Worm (Caenorhabditis elegans) whole organism, L4 larva: Measurements from ENCODE around the gene abhd-5.2.

Experiments
- F37D6.2 ChIP-seq: sonication (generic microtip); optimal IDR thresholded peaks from 2 replicates; lab custom pipeline; 2016; ENCODE audit warnings: mild to moderate bottlenecking, missing genetic modification characterization, missing compliant biosample characterization
- F49E8.2 ChIP-seq: sonication (generic microtip); optimal IDR thresholded peaks from 2 replicates; lab custom pipeline; 2016; ENCODE audit warnings: missing compliant biosample characterization, mild to moderate bottlenecking, missing genetic modification characterization, borderline replicate concordance
- Y105C5A.15 ChIP-seq: fragments of 200-800 bp; sonication (Bioruptor generic); IDR thresholded peaks from 2 replicates; pipeline ENCODE4 v1.3.6; 2022; ENCODE audit warnings: missing genetic modification characterization, missing compliant biosample characterization
- ZK546.5 ChIP-seq, 2 experiments: sonication (generic microtip); optimal IDR thresholded peaks; 2 replicates each; lab custom pipeline; 2017; ENCODE audit warnings: missing biosample characterization in 2 of 2, missing genetic modification characterization in 2 of 2
- aha-1 ChIP-seq: fragments of 150-350 bp; peaks from one replicate; lab custom pipeline; 2014; ENCODE audit warnings: missing biosample characterization, missing genetic modification characterization
- ceh-20 ChIP-seq: fragments of 200-800 bp; sonication (Bioruptor generic); IDR thresholded peaks from 2 replicates; pipeline ENCODE4 v1.3.6; 2022; ENCODE audit warnings: missing genetic modification reagents, missing genetic modification characterization, missing compliant biosample characterization
- ceh-44 ChIP-seq: fragments of 200-800 bp; sonication (Bioruptor generic); IDR thresholded peaks from 2 replicates; pipeline ENCODE4 v1.3.6; 2022; ENCODE audit warnings: missing genetic modification reagents, missing genetic modification characterization, missing compliant biosample characterization
- ceh-62 ChIP-seq: sonication (generic microtip); optimal IDR thresholded peaks from 2 replicates; lab custom pipeline; 2017; ENCODE audit warnings: missing biosample characterization, missing genetic modification characterization
- ceh-82 ChIP-seq: sonication (generic microtip); optimal IDR thresholded peaks from 2 replicates; lab custom pipeline; 2017; ENCODE audit warnings: missing biosample characterization, missing genetic modification characterization
- ces-1 ChIP-seq: fragments of 150-350 bp; sonication (generic microtip); optimal IDR thresholded peaks from 4 replicates; lab custom pipeline; 2014; ENCODE audit warnings: missing biosample characterization, missing genetic modification reagents, missing genetic modification characterization
- daf-12 ChIP-seq: fragments of 150-350 bp; optimal IDR thresholded peaks from 2 replicates; lab custom pipeline; 2014; ENCODE audit warnings: missing biosample characterization, missing genetic modification reagents, missing genetic modification characterization
- daf-16 ChIP-seq, 3 experiments: sonication (generic microtip); optimal IDR thresholded peaks; 2 replicates each; lab custom pipeline; 2016 to 2017; ENCODE audit warnings: missing genetic modification characterization in 3 of 3, missing genetic modification reagents in 3 of 3, mild to moderate bottlenecking in 2 of 3, missing compliant biosample characterization in 2 of 3, missing biosample characterization in 1 of 3, moderate library complexity in 1 of 3
- dmd-6 ChIP-seq: fragments of 200-800 bp; sonication (Bioruptor generic); IDR thresholded peaks from 2 replicates; pipeline ENCODE4 v1.3.6; 2022; ENCODE audit warnings: missing genetic modification reagents, missing genetic modification characterization, missing compliant biosample characterization
- dmd-9 ChIP-seq: fragments of 200-800 bp; sonication (Bioruptor generic); IDR thresholded peaks from 2 replicates; pipeline ENCODE4 v1.3.6; 2022; ENCODE audit warnings: missing genetic modification reagents, missing genetic modification characterization, missing compliant biosample characterization
- dve-1 ChIP-seq: sonication (generic microtip); optimal IDR thresholded peaks from 2 replicates; lab custom pipeline; 2017; ENCODE audit warnings: antibody characterized with exemption, mild to moderate bottlenecking, missing genetic modification characterization, missing compliant biosample characterization; ENCODE audit not compliant: insufficient read depth
- egl-27 ChIP-seq: sonication (generic microtip); optimal IDR thresholded peaks from 3 replicates; lab custom pipeline; 2017; ENCODE audit warnings: missing biosample characterization, missing genetic modification reagents, missing genetic modification characterization
- egl-43 ChIP-seq: fragments of 200-800 bp; sonication (Bioruptor generic); IDR thresholded peaks from 2 replicates; pipeline ENCODE4 v1.3.6; 2022; ENCODE audit warnings: missing genetic modification reagents, missing genetic modification characterization, missing compliant biosample characterization
- fkh-10 ChIP-seq: fragments of 150-350 bp; optimal IDR thresholded peaks from 2 replicates; lab custom pipeline; 2014; ENCODE audit warnings: missing biosample characterization, missing genetic modification reagents, missing genetic modification characterization
- gei-8 ChIP-seq: fragments of 200-800 bp; sonication (Bioruptor generic); optimal IDR thresholded peaks from 2 replicates; lab custom pipeline; 2018; ENCODE audit warnings: mild to moderate bottlenecking, missing genetic modification characterization, missing compliant biosample characterization
- hif-1 ChIP-seq, 2 experiments: sonication (generic microtip); optimal IDR thresholded peaks; 2 replicates each; lab custom pipeline; 2016 to 2017; ENCODE audit warnings: missing compliant biosample characterization in 2 of 2, missing genetic modification characterization in 2 of 2, missing genetic modification reagents in 2 of 2, missing genotype in 2 of 2, mild to moderate bottlenecking in 1 of 2
- hlh-30 ChIP-seq: sonication (generic microtip); optimal IDR thresholded peaks from 2 replicates; lab custom pipeline; 2017; ENCODE audit warnings: antibody characterized with exemption, mild to moderate bottlenecking, missing genetic modification characterization, missing compliant biosample characterization; ENCODE audit not compliant: insufficient read depth
- lim-7 ChIP-seq: fragments of 200-800 bp; sonication (Bioruptor generic); IDR thresholded peaks from 2 replicates; pipeline ENCODE4 v1.3.6; 2022; ENCODE audit warnings: missing genetic modification characterization, missing compliant biosample characterization
- lin-13 ChIP-seq: fragments of 150-350 bp; optimal IDR thresholded peaks from 2 replicates; lab custom pipeline; 2014; ENCODE audit warnings: missing biosample characterization, missing genetic modification reagents, missing genetic modification characterization
- lin-15B ChIP-seq: fragments of 150-350 bp; sonication (generic microtip); optimal IDR thresholded peaks from 3 replicates; lab custom pipeline; 2014; ENCODE audit warnings: missing biosample characterization, missing genetic modification characterization
- lin-29 ChIP-seq: fragments of 200-800 bp; sonication (Bioruptor generic); IDR thresholded peaks from 2 replicates; pipeline ENCODE4 v1.3.6; 2022; ENCODE audit warnings: missing genetic modification reagents, missing genetic modification characterization, missing compliant biosample characterization
- lsy-2 ChIP-seq, 2 experiments: fragments of 150-350 bp in 1 of 2; sonication (generic microtip) in 1 of 2; optimal IDR thresholded peaks; 2 replicates each; lab custom pipeline; 2014 to 2017; ENCODE audit warnings: missing biosample characterization in 2 of 2, missing genetic modification characterization in 2 of 2
- mdl-1 ChIP-seq, 2 experiments: fragments of 150-350 bp in 1 of 2; sonication (generic microtip) in 1 of 2; optimal IDR thresholded peaks; 2 replicates each; lab custom pipeline; 2014 to 2017; ENCODE audit warnings: missing biosample characterization in 2 of 2, missing genetic modification characterization in 2 of 2
- mes-2 ChIP-seq: sonication (generic microtip); optimal IDR thresholded peaks from 2 replicates; lab custom pipeline; 2016; ENCODE audit warnings: missing genotype, mild to moderate bottlenecking, missing genetic modification characterization, missing compliant biosample characterization; ENCODE audit not compliant: poor library complexity, severe bottlenecking
- mxl-3 ChIP-seq: fragments of 200-800 bp; sonication (Bioruptor generic); optimal IDR thresholded peaks from 2 replicates; lab custom pipeline; 2018; ENCODE audit warnings: mild to moderate bottlenecking, missing genetic modification characterization, missing compliant biosample characterization
- nhr-11 ChIP-seq: fragments of 150-350 bp; optimal IDR thresholded peaks from 2 replicates; lab custom pipeline; 2014; ENCODE audit warnings: missing biosample characterization, missing genetic modification characterization
- nhr-28 ChIP-seq: fragments of 150-350 bp; optimal IDR thresholded peaks from 2 replicates; lab custom pipeline; 2014; ENCODE audit warnings: missing biosample characterization, missing genetic modification characterization
- nhr-42 ChIP-seq: fragments of 200-800 bp; sonication (Bioruptor generic); IDR thresholded peaks from 2 replicates; pipeline ENCODE4 v1.3.6; 2022; ENCODE audit warnings: missing genetic modification characterization, missing compliant biosample characterization
- pqm-1 ChIP-seq: sonication (generic microtip); optimal IDR thresholded peaks from 2 replicates; lab custom pipeline; 2017; ENCODE audit warnings: missing biosample characterization, missing genetic modification characterization
- rbr-2 ChIP-seq: sonication (generic microtip); optimal IDR thresholded peaks from 2 replicates; lab custom pipeline; 2016; ENCODE audit warnings: missing genotype, missing genetic modification characterization, missing compliant biosample characterization
- set-16 ChIP-seq: fragments of 200-800 bp; sonication (Bioruptor generic); IDR thresholded peaks from 2 replicates; pipeline ENCODE4 v1.3.6; 2022; ENCODE audit warnings: missing genetic modification reagents, missing genetic modification characterization, missing compliant biosample characterization
- snpc-1.2 ChIP-seq: fragments of 200-800 bp; sonication (Bioruptor generic); IDR thresholded peaks from 2 replicates; pipeline ENCODE4 v1.3.6; 2022; ENCODE audit warnings: missing genetic modification reagents, missing genetic modification characterization, missing compliant biosample characterization
- snpc-4 ChIP-seq: fragments of 150-350 bp; optimal IDR thresholded peaks from 2 replicates; lab custom pipeline; 2014; ENCODE audit warnings: missing biosample characterization, missing genetic modification characterization
- spr-1 ChIP-seq: sonication (generic microtip); optimal IDR thresholded peaks from 2 replicates; lab custom pipeline; 2016; ENCODE audit warnings: mild to moderate bottlenecking, missing genetic modification characterization, missing compliant biosample characterization

The abhd-5.2 gene

ce11 chrV:4871992-4872391, 27.5 kb downstream of the abhd-5.2 start, which contains the start of gene srd-33:
Gene srd-33, plus strand, starts transcription at chrV:4872292.
- TF ChIP-seq F49E8.2 (tag; lab: Kevin White, UChicago) = no peak
- TF ChIP-seq dmd-9 (GFP tag; lab: Robert Waterston, UW) = no peak
- no peak for TF ChIP-seq spr-1 (tag; lab: Kevin White, UChicago)
- TF ChIP-seq egl-27 (tag; lab: Kevin White, UChicago) = no peak
- no peak for TF ChIP-seq snpc-4
- no peak for TF ChIP-seq ces-1 (GFP tag; lab: Kevin White, UChicago)
- no peak for TF ChIP-seq pqm-1 (tag; lab: Kevin White, UChicago)
- no peak for TF ChIP-seq lin-29
- no peak for TF ChIP-seq lin-15B (tag; lab: Kevin White, UChicago)
- no peak for TF ChIP-seq ceh-62
- no peak for TF ChIP-seq fkh-10 (GFP tag; lab: Kevin White, UChicago)
- TF ChIP-seq mxl-3 (GFP tag; lab: Kevin White, UChicago) = no peak
- TF ChIP-seq mdl-1 (tag; optimal IDR thresholded peaks at IDR 0.05; lab: Kevin White, UChicago) = no peak
- TF ChIP-seq egl-43 = no peak
- TF ChIP-seq ceh-44 (GFP tag; lab: Robert Waterston, UW) = no peak
- no peak for TF ChIP-seq lin-13 (GFP tag; lab: Kevin White, UChicago)
- TF ChIP-seq Y105C5A.15 (GFP tag; lab: Robert Waterston, UW) = no peak
- TF ChIP-seq mes-2 (tag; lab: Kevin White, UChicago) = no peak
- no peak for TF ChIP-seq gei-8

DNA sequence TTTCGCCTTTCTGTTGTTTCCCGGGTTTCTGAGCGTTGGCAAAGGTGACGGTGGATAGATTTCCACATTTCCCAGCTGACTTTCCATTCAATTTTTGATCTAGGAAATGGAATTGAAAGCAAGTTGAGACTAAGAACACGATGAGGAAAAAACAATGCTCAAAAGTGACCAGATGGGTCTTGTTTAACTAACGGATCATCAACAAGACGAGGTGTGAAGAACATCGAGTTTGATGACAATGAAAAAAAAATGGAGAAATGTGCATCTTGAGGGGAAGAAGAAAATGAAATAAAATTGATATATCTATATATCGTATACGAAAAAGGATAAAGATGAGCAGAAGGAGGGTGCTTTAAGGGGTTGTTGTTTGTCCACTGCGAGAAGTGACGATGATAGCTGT, 33.1 kb downstream of the abhd-5.2 start, which contains the start of gene T19H12.6:
TSS of gene T19H12.6 (minus strand) at position 101 of the 400 bp plus-strand sequence.
- TF ChIP-seq snpc-1.2 (GFP tag; lab: Robert Waterston, UW) (no peak), daf-16 (GFP tag; optimal IDR thresholded peaks at IDR 0.05; lab: Kevin White, UChicago) (no peak), daf-16 (tag; optimal IDR thresholded peaks at IDR 0.05; lab: Kevin White, UChicago) (no peak), fkh-10 (GFP tag; lab: Kevin White, UChicago) (no peak)

DNA sequence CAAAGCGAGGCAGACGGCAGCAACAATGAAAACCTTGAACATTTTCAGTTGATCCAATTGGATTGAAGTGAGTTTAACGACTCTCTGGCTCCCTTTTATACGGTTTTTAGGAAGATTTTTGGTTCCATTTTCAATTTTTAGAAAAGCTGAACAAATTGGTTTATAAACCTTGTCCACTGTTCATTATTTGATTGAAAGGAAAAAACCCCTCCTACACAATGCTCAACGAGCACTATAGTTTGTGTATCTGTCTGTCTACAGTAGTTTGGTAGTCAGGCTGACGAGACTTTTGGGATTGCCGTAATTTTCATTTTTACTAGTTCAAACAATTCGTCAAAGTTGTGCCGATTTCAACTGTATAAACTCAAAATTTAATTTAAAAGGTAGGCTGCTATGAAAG, 34.8 kb downstream of the abhd-5.2 start, which contains the start of gene T19H12.15:
TSS of gene T19H12.15 (minus strand) at position 101 of the 400 bp plus-strand sequence.
- TF ChIP-seq egl-43 = no peak
- no peak for TF ChIP-seq aha-1
- TF ChIP-seq lin-15B (tag; lab: Kevin White, UChicago) = no peak
- TF ChIP-seq nhr-11 (tag; lab: Kevin White, UChicago) = no peak
- TF ChIP-seq egl-27 (tag; lab: Kevin White, UChicago) = no peak
- no peak for TF ChIP-seq daf-12 (tag; lab: Kevin White, UChicago)

- TF ChIP-seq set-16 (GFP tag; lab: Robert Waterston, UW) = no peak
- TF ChIP-seq, all 104 proteins: peak for 0
Observed at ce11 chrV:4881377-4881776, 36.9 kb downstream of the abhd-5.2 start, which contains the start of gene str-32. Gene str-32, minus strand, starts transcription at chrV:4881477.

ce11 chrV:4884490-4884889, 40.0 kb downstream of the abhd-5.2 start, which contains the start of gene T19H12.12:
Gene T19H12.12, plus strand, starts transcription at chrV:4884790.
- TF ChIP-seq lsy-2 (tag; optimal IDR thresholded peaks at IDR 0.05; lab: Kevin White, UChicago) = no peak
- no peak for TF ChIP-seq rbr-2 (tag; lab: Kevin White, UChicago)
- no peak for TF ChIP-seq ceh-82 (tag; lab: Kevin White, UChicago)
- TF ChIP-seq dmd-6 (GFP tag; lab: Robert Waterston, UW) = no peak
- TF ChIP-seq dve-1 (tag; lab: Kevin White, UChicago) = no peak
- TF ChIP-seq nhr-28 (tag; lab: Kevin White, UChicago) = no peak
- TF ChIP-seq ceh-20 (GFP tag; lab: Robert Waterston, UW) = no peak
- no peak for TF ChIP-seq F37D6.2 (tag; lab: Kevin White, UChicago)
- TF ChIP-seq lin-13 (GFP tag; lab: Kevin White, UChicago) = no peak
- no peak for TF ChIP-seq lim-7 (GFP tag; lab: Robert Waterston, UW)
- TF ChIP-seq Y105C5A.15 (GFP tag; lab: Robert Waterston, UW) = no peak
- no peak for TF ChIP-seq hlh-30 (tag; lab: Kevin White, UChicago)
- no peak for TF ChIP-seq hif-1 (tag; optimal IDR thresholded peaks at IDR 0.05; lab: Kevin White, UChicago)
- TF ChIP-seq ZK546.5 (tag; optimal IDR thresholded peaks at IDR 0.05; lab: Kevin White, UChicago) = no peak
- no peak for TF ChIP-seq nhr-42 (GFP tag; lab: Robert Waterston, UW)
